Fruit fly (Drosophila melanogaster): ENCODE data around the gene fd3F.

DNA sequence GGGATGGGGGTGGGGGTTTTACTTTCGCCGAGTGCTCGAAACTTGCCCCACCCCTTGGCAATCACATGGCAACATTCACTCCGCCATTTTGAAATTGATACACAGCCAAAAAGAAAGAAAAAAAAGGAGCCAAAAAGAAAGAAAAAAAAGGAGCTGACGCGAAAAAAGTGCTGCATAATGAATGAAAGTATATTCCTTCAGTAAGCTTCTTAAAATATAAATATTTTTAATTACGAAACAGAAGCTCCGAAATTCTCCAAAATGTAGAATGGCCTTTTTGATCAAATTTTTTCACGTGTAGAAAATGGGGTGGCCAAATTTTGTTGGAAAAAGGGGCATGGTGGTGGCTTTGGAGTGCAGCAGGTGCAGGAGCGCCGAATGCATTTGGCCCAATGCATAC, 33.9 kb upstream of the fd3F start:
- TF ChIP-seq sv (GFP tag; optimal IDR thresholded peaks at IDR 0.05) (no peak), fru (GFP tag; optimal IDR thresholded peaks at IDR 0.05) (peak; percentile 27), woc (GFP tag; optimal IDR thresholded peaks at IDR 0.05) (peak; percentile 8), Hnf4 (GFP tag; optimal IDR thresholded peaks at IDR 0.05) (peak; percentile 9), Sp1 (GFP tag; optimal IDR thresholded peaks at IDR 0.05) (peak; percentile 47), Jra (GFP tag; optimal IDR thresholded peaks at IDR 0.05) (no peak), brk (GFP tag; optimal IDR thresholded peaks at IDR 0.05) (no peak), Dfd (GFP tag; optimal IDR thresholded peaks at IDR 0.05) (no peak), br (GFP tag; optimal IDR thresholded peaks at IDR 0.05) (peak; percentile 5), OdsH (GFP tag; optimal IDR thresholded peaks at IDR 0.05) (peak; percentile 23)

Data from whole organism, wandering third instar larva.